Fruit fly (Drosophila melanogaster): ENCODE data around the gene Ibf1.

Gene Ibf1

dm6 chr3R:9213029-9213428 lies 45.7 kb upstream of the Ibf1 start (continued):
- TF ChIP-seq Mes4 (GFP tag; optimal IDR thresholded peaks at IDR 0.05) (no peak), maf-S (GFP tag; optimal IDR thresholded peaks at IDR 0.05) (no peak), pfk (GFP tag; optimal IDR thresholded peaks at IDR 0.05) (no peak), row (GFP tag; IDR thresholded peaks at IDR 0.05) (peak; percentile 53), CG11504 (tag; optimal IDR thresholded peaks at IDR 0.05) (peak; percentile 31), NfI (GFP tag; optimal IDR thresholded peaks at IDR 0.05) (no peak), wdn (GFP tag; IDR thresholded peaks at IDR 0.05) (no peak), bigmax (GFP tag; optimal IDR thresholded peaks at IDR 0.05) (no peak), btn (GFP tag; optimal IDR thresholded peaks at IDR 0.05) (no peak), CG11696 (GFP tag; IDR thresholded peaks at IDR 0.05) (no peak), CG13424 (tag; optimal IDR thresholded peaks at IDR 0.05) (peak; percentile 1), CG31224 (GFP tag; IDR thresholded peaks at IDR 0.05) (no peak), CG13287 (GFP tag; IDR thresholded peaks at IDR 0.05; ENCODE audit: partially characterized antibody) (no peak), dmrt11E (tag; optimal IDR thresholded peaks at IDR 0.05) (peak; percentile 5), org-1 (GFP tag; optimal IDR thresholded peaks at IDR 0.05) (no peak), CG17385 (GFP tag; optimal IDR thresholded peaks at IDR 0.05) (no peak), gsb (GFP tag; IDR thresholded peaks at IDR 0.05) (no peak), bcd (GFP tag; optimal IDR thresholded peaks at IDR 0.05) (no peak), CG3726 (GFP tag; IDR thresholded peaks at IDR 0.05) (no peak), E2f1 (GFP tag; IDR thresholded peaks at IDR 0.05) (no peak), sima (GFP tag; optimal IDR thresholded peaks at IDR 0.05) (no peak), ewg (GFP tag; optimal IDR thresholded peaks at IDR 0.05) (no peak), Hr51 (GFP tag; optimal IDR thresholded peaks at IDR 0.05) (peak in 1 of 2 experiments; percentile 14), phol (tag; optimal IDR thresholded peaks at IDR 0.05) (peak; percentile 3), CG17912 (GFP tag; optimal IDR thresholded peaks at IDR 0.05) (no peak), onecut (GFP tag; IDR thresholded peaks at IDR 0.05) (no peak), slbo (GFP tag; IDR thresholded peaks at IDR 0.05) (0 out of 2 replicates have a peak, but pooled peaks have one; percentile 23), sqz (GFP tag; optimal IDR thresholded peaks at IDR 0.05) (no peak), fd3F (GFP tag; optimal IDR thresholded peaks at IDR 0.05) (no peak), CG18262 (tag; optimal IDR thresholded peaks at IDR 0.05) (no peak), CG12155 (GFP tag; optimal IDR thresholded peaks at IDR 0.05) (no peak), Dad (GFP tag; optimal IDR thresholded peaks at IDR 0.05) (no peak), dysf (GFP tag; IDR thresholded peaks at IDR 0.05) (0 out of 3 replicates have a peak, but pooled peaks have one; percentile 28), CG3065 (GFP tag; optimal IDR thresholded peaks at IDR 0.05) (no peak), CG15514 (GFP tag; optimal IDR thresholded peaks at IDR 0.05) (no peak), nmo (GFP tag; optimal IDR thresholded peaks at IDR 0.05) (no peak), CG16813 (GFP tag; IDR thresholded peaks at IDR 0.05; ENCODE audit: partially characterized antibody) (no peak), CG7839 (tag; optimal IDR thresholded peaks at IDR 0.05) (peak; percentile 3), ara (GFP tag; IDR thresholded peaks at IDR 0.05) (peak; percentile 37; the same call in 1 of the 2 replicates), CG30403 (GFP tag; optimal IDR thresholded peaks at IDR 0.05) (no peak), caup (GFP tag; optimal IDR thresholded peaks at IDR 0.05; ENCODE audit: severe bottlenecking) (no peak), CG4404 (GFP tag; IDR thresholded peaks at IDR 0.05) (no peak), jumu (GFP tag; optimal IDR thresholded peaks at IDR 0.05) (no peak), CG12071 (GFP tag; optimal IDR thresholded peaks at IDR 0.05) (no peak), NC2β (GFP tag; optimal IDR thresholded peaks at IDR 0.05) (no peak), CG4730 (GFP tag; IDR thresholded peaks at IDR 0.05) (no peak)
